Worm (Caenorhabditis elegans): ENCODE measurements around the gene F28B12.6.

ce11 chrII:5913897-5914296 lies 26.8 kb upstream of the F28B12.6 start:
- no peak for TF ChIP-seq let-607 (tag; optimal IDR thresholded peaks at IDR 0.05)
- TF ChIP-seq B0261.1 (tag; optimal IDR thresholded peaks at IDR 0.05), result no peak
- TF ChIP-seq ama-1 (optimal IDR thresholded peaks at IDR 0.05), result no peak
- TF ChIP-seq ama-1 (GFP tag; optimal IDR thresholded peaks at IDR 0.05), result no peak
- TF ChIP-seq ztf-6 (GFP tag; IDR thresholded peaks at IDR 0.05), result no peak
- TF ChIP-seq ceh-40 (GFP tag; IDR thresholded peaks at IDR 0.05), result no peak
- no peak for TF ChIP-seq nfya-1 (tag; optimal IDR thresholded peaks at IDR 0.05; ENCODE audit: borderline replicate concordance, insufficient read depth)
- no peak for TF ChIP-seq tbx-9 (tag; optimal IDR thresholded peaks at IDR 0.05; ENCODE audit: borderline replicate concordance)
- TF ChIP-seq C06A6.2 (GFP tag; conservative IDR thresholded peaks at IDR 0.05), result no peak
- TF ChIP-seq nfyb-1 (GFP tag; IDR thresholded peaks at IDR 0.05), result no peak
- no peak for TF ChIP-seq hsf-1 (GFP tag; IDR thresholded peaks at IDR 0.05)
- no peak for TF ChIP-seq B0019.2 (GFP tag; conservative IDR thresholded peaks at IDR 0.05)
- TF ChIP-seq ztf-18 (tag; optimal IDR thresholded peaks at IDR 0.05), result no peak
- no peak for TF ChIP-seq aptf-2 (GFP tag; conservative IDR thresholded peaks at IDR 0.05)

Measured in whole organism, young adult.